Fruit fly (Drosophila melanogaster) Kc167 (cell line): ENCODE results near the gene MFS9.

ENCODE experiments used
- Myc ChIP-seq: fragments of >200 bp; optimal IDR thresholded peaks from 2 replicates; lab custom pipeline; 2017; ENCODE audit warnings: missing external identifiers
- Sin3A ChIP-seq: fragments of >200 bp; optimal IDR thresholded peaks from 2 replicates; lab custom pipeline; 2018; ENCODE audit warnings: missing external identifiers
- h ChIP-seq: fragments of >200 bp; optimal IDR thresholded peaks from 3 replicates; lab custom pipeline; 2018; ENCODE audit warnings: missing external identifiers
- insv ChIP-seq: fragments of >200 bp; optimal IDR thresholded peaks from 3 replicates; lab custom pipeline; 2018; ENCODE audit warnings: missing external identifiers
- psq ChIP-seq: fragments of >200 bp; optimal IDR thresholded peaks from 2 replicates; lab custom pipeline; 2017; ENCODE audit warnings: missing external identifiers
- ttk ChIP-seq: sonication (Bioruptor generic); optimal IDR thresholded peaks from 2 replicates; lab custom pipeline; 2017; ENCODE audit warnings: missing external identifiers

MFS9 gene

dm6 chr3R:20552093-20552492 lies 39.8 kb upstream of the MFS9 start, which contains the start of gene Stat92E:
Gene Stat92E, minus strand, starts transcription at chr3R:20552311.
- TF ChIP-seq h (lab: Kevin White, UChicago), result no peak
- TF ChIP-seq ttk (lab: Kevin White, UChicago), result no peak
- no peak for TF ChIP-seq Myc (lab: Kevin White, UChicago)

- TF ChIP-seq ttk (lab: Kevin White, UChicago) (no peak), Sin3A (lab: Kevin White, UChicago) (no peak), insv (lab: Kevin White, UChicago) (no peak), Myc (lab: Kevin White, UChicago) (no peak), h (lab: Kevin White, UChicago) (no peak), psq (no peak)
Measured at dm6 chr3R:20551487-20552079, 39.3 kb upstream of the MFS9 start.

dm6 chr3R:20550632-20551486 lies 38.6 kb upstream of the MFS9 start:
- TF ChIP-seq h (lab: Kevin White, UChicago), result no peak

DNA sequence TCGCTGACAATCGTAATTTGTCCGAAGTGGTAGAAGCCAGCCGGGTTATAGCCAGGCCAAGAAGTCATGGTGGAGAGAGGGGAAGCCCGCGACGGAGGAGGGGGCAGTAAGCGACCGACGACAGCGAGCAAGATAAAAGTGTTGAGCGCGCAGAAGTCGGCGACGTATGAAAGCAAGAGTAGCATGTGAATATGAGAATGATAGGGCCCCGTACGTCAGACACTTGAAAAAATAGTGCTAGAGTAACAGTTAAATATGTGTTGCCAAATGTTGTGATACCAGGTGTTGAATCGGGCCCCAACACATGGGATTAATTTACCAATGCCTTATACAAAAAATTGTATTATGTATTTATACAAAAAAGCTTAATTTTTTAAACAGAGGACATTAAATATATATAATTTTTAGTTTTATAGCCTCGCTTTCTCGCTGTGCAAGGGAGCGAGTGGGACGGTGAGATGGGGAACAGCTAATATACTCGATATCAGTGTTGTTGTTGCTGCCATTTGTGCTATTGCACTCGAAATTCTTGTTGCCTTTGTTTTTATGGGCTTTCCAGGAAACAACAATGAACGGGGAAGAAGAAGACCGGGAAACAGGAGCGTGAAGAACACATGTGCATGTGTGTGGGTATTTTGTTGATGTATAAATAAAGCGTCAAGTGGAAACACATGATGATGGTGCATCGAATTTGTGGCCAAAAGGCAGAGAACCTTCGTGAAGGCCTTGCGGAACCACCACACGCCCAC lies 37.8 kb upstream of the MFS9 start:
- TF ChIP-seq Myc (lab: Kevin White, UChicago) (no peak), psq (no peak), ttk (lab: Kevin White, UChicago) (no peak), h (lab: Kevin White, UChicago) (no peak), insv (lab: Kevin White, UChicago) (no peak)

DNA sequence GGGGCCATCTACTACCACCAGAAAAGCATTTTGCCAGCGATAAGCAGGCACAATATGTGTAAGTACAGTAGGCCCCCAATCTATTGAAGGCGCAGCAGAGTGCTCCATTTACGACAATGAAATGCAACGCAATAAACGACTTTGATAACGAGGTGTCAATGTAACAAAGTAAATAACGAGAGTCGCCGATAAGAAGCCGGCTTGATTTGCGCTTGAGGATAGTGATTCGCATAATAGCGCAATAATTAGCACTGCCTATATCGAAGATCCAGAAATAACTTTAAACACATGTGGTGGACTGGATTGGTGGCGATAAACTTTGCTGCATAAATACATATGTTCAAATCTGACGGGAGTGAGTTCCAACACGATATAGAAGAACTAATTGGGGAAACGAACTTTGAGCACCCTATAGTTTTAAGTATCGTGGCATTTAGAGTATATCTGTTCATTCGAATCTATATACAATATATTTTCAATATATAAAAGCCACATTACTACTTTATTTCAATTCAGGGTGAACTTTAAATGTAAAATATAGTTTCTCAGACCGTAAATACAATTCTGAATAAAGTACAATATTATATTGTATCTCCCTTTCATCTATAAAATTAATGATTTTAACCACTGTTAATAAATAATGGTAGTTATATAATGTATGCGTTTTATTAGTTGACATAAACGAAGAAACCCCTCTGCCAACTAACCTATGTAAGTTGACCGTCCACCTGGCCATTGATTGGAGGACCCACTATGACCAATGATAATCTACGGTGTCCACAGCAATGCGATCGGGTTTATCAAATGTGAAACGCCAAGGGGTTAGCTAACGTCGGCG lies 37.0 kb upstream of the MFS9 start:
- TF ChIP-seq ttk (lab: Kevin White, UChicago), result no peak
- TF ChIP-seq psq, result no peak
- no peak for TF ChIP-seq h (lab: Kevin White, UChicago)
- no peak for TF ChIP-seq insv (lab: Kevin White, UChicago)
- no peak for TF ChIP-seq Sin3A (lab: Kevin White, UChicago)
- TF ChIP-seq Myc (lab: Kevin White, UChicago), result no peak

- TF ChIP-seq Myc (lab: Kevin White, UChicago), result no peak
- TF ChIP-seq Sin3A (lab: Kevin White, UChicago), result no peak
- TF ChIP-seq h (lab: Kevin White, UChicago), result no peak
- TF ChIP-seq insv (lab: Kevin White, UChicago), result no peak
- no peak for TF ChIP-seq psq
- TF ChIP-seq ttk (lab: Kevin White, UChicago), result no peak
Measured at dm6 chr3R:20548255-20548654, 36.0 kb upstream of the MFS9 start.

- TF ChIP-seq Myc (lab: Kevin White, UChicago), result no peak
- TF ChIP-seq h (lab: Kevin White, UChicago), result no peak
- TF ChIP-seq insv (lab: Kevin White, UChicago), result no peak
- no peak for TF ChIP-seq ttk (lab: Kevin White, UChicago)
- TF ChIP-seq Sin3A (lab: Kevin White, UChicago), result no peak
- no peak for TF ChIP-seq psq
Measured at dm6 chr3R:20547758-20548157, 35.5 kb upstream of the MFS9 start.

DNA sequence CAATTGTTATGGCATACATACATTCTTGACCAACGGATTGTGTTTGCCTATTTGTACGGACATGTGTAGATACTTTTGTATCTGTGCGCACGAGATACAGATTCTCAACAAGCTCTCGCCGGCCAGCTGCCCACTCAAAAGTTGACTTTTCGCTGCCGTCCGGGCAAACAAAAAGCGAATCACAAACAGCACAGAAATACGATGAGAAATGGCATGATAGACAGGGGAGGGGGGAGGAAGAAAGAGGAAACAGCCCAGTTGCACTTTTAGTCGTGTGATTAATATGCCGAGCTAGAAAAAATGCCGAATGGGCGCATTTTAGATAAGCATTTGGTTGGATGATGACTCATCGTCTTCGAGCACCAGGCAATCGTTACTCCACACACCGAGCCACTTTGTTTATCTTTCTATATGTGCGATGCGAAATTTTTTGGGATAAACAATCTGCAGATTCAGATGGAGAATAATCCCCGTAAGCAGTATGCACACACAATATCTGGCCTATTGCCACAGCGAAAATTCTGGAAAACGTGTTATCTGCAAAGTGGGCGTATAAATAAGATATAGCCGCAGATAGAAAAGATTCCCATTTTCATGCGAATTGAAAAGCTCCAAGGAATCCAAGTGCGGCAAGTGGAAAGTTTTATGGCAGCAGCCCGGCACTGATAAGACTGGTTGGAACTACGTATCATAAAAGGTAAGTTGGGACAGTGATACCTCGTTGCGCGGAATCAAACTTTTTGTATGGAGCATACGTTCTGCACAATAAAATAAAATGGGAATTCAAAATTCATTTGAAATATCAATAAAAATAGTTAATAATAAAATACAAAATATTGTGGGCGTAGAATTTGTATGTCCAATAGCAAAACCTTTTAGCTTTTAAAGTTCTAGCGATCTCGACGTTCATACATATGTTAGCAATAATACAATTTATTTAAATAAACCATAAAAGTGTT lies 34.7 kb upstream of the MFS9 start:
- TF ChIP-seq insv (lab: Kevin White, UChicago) (no peak), Myc (lab: Kevin White, UChicago) (no peak), psq (no peak), ttk (lab: Kevin White, UChicago) (no peak), h (lab: Kevin White, UChicago) (no peak), Sin3A (lab: Kevin White, UChicago) (no peak)

dm6 chr3R:20545678-20546077 lies 33.4 kb upstream of the MFS9 start:
- TF ChIP-seq Sin3A (lab: Kevin White, UChicago) (no peak), psq (no peak), insv (lab: Kevin White, UChicago) (no peak), h (lab: Kevin White, UChicago) (no peak), Myc (lab: Kevin White, UChicago) (no peak), ttk (lab: Kevin White, UChicago) (no peak)

DNA sequence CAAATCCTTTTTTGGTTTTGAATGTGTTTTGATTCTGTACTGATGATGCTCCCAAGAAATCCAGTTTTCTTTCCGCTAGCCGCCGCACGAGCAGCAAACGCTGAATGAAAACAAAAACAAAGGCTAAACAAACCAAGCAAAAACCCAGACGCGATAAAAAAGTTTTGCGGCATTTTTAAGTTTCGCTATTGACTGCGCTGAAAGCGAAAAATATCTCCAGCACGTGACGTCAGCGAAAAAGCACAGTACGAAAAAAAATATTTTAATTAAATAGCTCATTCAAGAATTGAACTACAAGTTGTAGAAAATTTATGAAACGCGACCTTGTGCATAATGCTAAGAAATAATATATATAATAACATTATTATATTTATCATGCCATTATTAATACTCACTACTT lies 32.7 kb upstream of the MFS9 start:
- TF ChIP-seq Sin3A (lab: Kevin White, UChicago) (no peak), psq (no peak), insv (lab: Kevin White, UChicago) (no peak), ttk (lab: Kevin White, UChicago) (no peak), h (lab: Kevin White, UChicago) (no peak)
